Fruit fly (Drosophila melanogaster): Measurements from ENCODE around the gene CG6296.

DNA sequence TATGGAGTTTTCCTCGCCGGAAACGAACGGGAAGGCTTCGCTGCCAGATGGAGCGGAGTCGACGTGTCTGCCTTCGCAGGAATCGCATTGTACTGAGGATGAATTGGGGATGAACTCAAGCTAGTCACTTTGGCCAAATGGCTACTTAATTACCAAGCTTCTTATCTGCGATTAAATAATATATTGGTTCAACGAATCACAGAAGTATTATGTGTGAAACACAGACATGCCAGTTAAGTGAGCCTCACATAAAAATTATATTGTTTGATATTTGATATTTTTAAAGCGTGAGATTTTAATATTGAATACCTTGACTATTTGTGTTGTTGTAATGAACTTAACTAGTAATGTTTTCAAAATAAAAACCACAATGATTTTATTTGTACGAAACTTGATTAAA lies 38.9 kb downstream of the CG6296 start, which contains the start of gene Gr97a:
- TF ChIP-seq EcR (GFP tag; optimal IDR thresholded peaks at IDR 0.05) = no peak
- no peak for TF ChIP-seq psq (optimal IDR thresholded peaks at IDR 0.05)

Data from whole organism.